Worm (Caenorhabditis elegans): ENCODE measurements around the gene srt-59.

srt-59 gene

DNA sequence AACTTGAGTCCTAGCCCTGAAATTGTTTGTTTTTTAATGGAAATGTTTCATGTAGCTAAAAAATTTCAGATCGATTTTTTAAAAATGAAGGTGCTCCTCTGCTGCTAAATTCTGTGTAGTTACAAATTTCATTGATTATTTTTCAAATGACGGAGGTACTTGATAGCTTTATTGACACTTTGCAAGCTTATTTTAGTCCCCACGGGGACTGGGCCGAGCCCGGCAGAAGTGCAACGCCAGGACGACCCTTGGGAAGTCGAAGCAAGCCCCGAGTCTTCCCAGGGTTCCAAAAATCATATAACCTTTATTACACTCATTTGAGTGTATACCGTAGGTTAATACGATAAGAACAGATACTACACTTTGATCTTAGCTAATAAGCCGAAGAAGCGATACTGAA is 22.4 kb upstream of the srt-59 start:
- TF ChIP-seq flt-1 (GFP tag; IDR thresholded peaks at IDR 0.05) = no peak
- no peak for TF ChIP-seq med-1 (GFP tag; optimal IDR thresholded peaks at IDR 0.05; ENCODE audit: insufficient read depth)
- no peak for TF ChIP-seq ref-1 (GFP tag; conservative IDR thresholded peaks at IDR 0.05)
- no peak for TF ChIP-seq cog-1 (tag; optimal IDR thresholded peaks at IDR 0.05)
- TF ChIP-seq tab-1 (GFP tag; IDR thresholded peaks at IDR 0.05) = no peak
- TF ChIP-seq ztf-23 (GFP tag; IDR thresholded peaks at IDR 0.05) = no peak
- no peak for TF ChIP-seq klf-2 (GFP tag; conservative IDR thresholded peaks at IDR 0.05)
- no peak for TF ChIP-seq ztf-29 (GFP tag; IDR thresholded peaks at IDR 0.05)
- no peak for TF ChIP-seq T22C8.4 (GFP tag; IDR thresholded peaks at IDR 0.05)

DNA sequence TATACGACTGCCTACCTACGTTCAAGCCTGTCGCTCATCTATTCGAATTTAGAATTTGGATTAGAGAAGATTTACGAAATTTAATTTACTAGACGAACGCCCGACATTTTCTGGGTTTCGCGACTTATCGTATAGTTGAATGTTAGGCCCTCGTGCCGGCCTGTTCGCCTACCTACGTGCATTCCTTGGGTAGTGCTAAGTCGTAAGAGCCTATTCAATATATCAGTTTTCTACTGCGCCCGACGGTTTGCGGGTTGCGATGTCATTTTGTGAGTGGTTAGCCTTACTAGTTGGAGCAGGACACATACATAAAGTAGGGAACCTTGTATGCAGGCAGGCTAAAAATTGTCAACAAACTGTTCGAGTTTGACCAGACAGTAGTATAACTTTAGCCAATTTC is 21.5 kb upstream of the srt-59 start:
- TF ChIP-seq flt-1 (GFP tag; IDR thresholded peaks at IDR 0.05) (no peak), klf-2 (GFP tag; conservative IDR thresholded peaks at IDR 0.05) (no peak), cog-1 (tag; optimal IDR thresholded peaks at IDR 0.05) (no peak), ztf-29 (GFP tag; IDR thresholded peaks at IDR 0.05) (no peak), tab-1 (GFP tag; IDR thresholded peaks at IDR 0.05) (no peak), ztf-23 (GFP tag; IDR thresholded peaks at IDR 0.05) (no peak), T22C8.4 (GFP tag; IDR thresholded peaks at IDR 0.05) (no peak), med-1 (GFP tag; optimal IDR thresholded peaks at IDR 0.05; ENCODE audit: insufficient read depth) (no peak), ref-1 (GFP tag; conservative IDR thresholded peaks at IDR 0.05) (no peak)

DNA sequence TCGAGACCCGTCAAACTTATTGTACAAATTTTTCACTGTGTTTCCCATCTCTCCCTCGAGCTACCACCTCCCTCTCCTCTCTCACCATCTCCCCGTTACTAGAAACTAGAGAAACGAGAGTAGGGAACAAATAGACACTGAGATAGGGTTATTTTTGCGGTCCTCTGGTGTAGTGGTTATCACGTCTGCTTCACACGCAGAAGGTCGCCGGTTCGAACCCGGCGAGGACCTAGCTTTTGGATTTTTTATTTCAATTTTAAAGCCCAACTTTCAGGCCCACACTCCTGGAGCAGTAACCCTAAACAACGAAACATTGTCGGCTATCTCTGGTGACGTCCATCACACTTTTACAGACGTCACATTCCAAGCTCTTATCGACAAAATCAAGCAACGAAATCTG is 18.8 kb upstream of the srt-59 start:
- peak; percentile 75 for TF ChIP-seq cog-1 (tag; optimal IDR thresholded peaks at IDR 0.05)
- peak; percentile 90 for TF ChIP-seq tab-1 (GFP tag; IDR thresholded peaks at IDR 0.05)
- TF ChIP-seq ztf-23 (GFP tag; IDR thresholded peaks at IDR 0.05) = peak; percentile 89
- TF ChIP-seq med-1 (GFP tag; optimal IDR thresholded peaks at IDR 0.05; ENCODE audit: insufficient read depth) = peak; percentile 64
- peak; percentile 74; the same call in 1 of the 2 replicates for TF ChIP-seq klf-2 (GFP tag; conservative IDR thresholded peaks at IDR 0.05)
- peak; percentile 88 for TF ChIP-seq T22C8.4 (GFP tag; IDR thresholded peaks at IDR 0.05)
- TF ChIP-seq flt-1 (GFP tag; IDR thresholded peaks at IDR 0.05) = peak; percentile 94
- peak; percentile 76 for TF ChIP-seq ref-1 (GFP tag; conservative IDR thresholded peaks at IDR 0.05)
- peak; percentile 70; the same call in 1 of the 2 replicates for TF ChIP-seq ztf-29 (GFP tag; IDR thresholded peaks at IDR 0.05)

DNA sequence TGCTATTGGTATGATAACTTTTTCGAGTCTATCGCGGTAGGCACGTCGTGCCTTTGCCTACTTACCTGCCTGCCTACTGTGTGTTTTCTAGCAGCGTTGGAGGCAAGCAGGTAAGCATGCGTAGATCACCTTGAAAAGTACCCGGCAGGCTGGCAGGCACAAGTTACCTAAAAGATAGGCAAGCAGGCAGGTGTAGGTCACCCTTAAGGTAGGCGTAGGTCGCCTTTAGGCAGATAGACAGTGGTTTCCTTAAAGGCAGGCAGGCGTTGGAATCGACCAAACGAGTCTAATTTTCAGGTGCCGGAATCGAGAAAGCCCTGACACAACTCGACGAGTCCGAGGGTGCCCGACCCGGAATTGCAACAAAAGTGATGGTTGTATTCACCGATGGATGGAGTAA is 18.3 kb upstream of the srt-59 start:
- no peak for TF ChIP-seq ztf-29 (GFP tag; IDR thresholded peaks at IDR 0.05)
- TF ChIP-seq cog-1 (tag; optimal IDR thresholded peaks at IDR 0.05) = no peak
- TF ChIP-seq ztf-23 (GFP tag; IDR thresholded peaks at IDR 0.05) = no peak
- no peak for TF ChIP-seq tab-1 (GFP tag; IDR thresholded peaks at IDR 0.05)
- no peak for TF ChIP-seq med-1 (GFP tag; optimal IDR thresholded peaks at IDR 0.05; ENCODE audit: insufficient read depth)
- TF ChIP-seq flt-1 (GFP tag; IDR thresholded peaks at IDR 0.05) = no peak
- TF ChIP-seq ref-1 (GFP tag; conservative IDR thresholded peaks at IDR 0.05) = no peak
- no peak for TF ChIP-seq klf-2 (GFP tag; conservative IDR thresholded peaks at IDR 0.05)
- no peak for TF ChIP-seq T22C8.4 (GFP tag; IDR thresholded peaks at IDR 0.05)

DNA sequence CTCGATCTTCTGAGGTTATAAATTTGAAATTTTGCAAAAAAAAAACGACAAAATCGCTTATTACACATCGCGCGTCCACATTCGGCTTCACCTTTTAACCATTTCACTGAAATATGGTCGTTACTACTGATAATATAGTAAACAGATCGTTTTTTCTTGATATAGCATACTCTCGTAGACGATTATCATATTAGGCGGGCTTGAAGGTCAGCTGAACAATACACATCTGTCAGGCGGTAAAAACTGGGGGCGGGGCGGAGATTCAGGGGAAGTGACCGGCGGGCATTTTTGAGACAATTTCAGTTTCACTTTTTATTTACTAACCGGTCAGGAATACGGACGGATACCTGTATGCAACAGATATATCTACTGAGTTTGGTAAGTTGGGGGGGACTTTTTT is 13.7 kb upstream of the srt-59 start, which contains the start of gene C18H7.1:
TSS of gene C18H7.1 (plus strand) at position 301 of the 400 bp plus-strand sequence.
- TF ChIP-seq ztf-29 (GFP tag; IDR thresholded peaks at IDR 0.05) (no peak), T22C8.4 (GFP tag; IDR thresholded peaks at IDR 0.05) (no peak), cog-1 (tag; optimal IDR thresholded peaks at IDR 0.05) (no peak), ztf-23 (GFP tag; IDR thresholded peaks at IDR 0.05) (no peak)

DNA sequence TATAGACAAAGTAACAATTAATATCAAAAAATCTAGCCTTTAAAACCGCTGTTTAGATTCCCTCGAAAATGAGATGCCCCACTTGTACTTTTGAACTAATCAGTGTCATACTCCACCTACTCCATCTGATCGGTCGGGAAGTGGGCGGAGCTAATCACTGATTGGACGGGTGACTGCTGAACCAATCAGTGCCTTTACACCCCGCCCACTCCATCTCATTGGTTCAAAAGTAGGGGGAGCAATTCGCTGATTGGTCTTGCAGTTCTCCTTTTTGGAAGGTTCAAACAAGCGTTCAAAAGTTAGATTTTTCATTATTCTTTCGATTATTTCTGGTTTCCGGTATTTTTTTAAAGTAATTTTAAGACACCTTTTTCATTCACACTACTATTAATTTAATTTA is 11.7 kb upstream of the srt-59 start:
- no peak for TF ChIP-seq cog-1 (tag; optimal IDR thresholded peaks at IDR 0.05)
- TF ChIP-seq ref-1 (GFP tag; conservative IDR thresholded peaks at IDR 0.05) = no peak
- no peak for TF ChIP-seq flt-1 (GFP tag; IDR thresholded peaks at IDR 0.05)
- TF ChIP-seq ztf-29 (GFP tag; IDR thresholded peaks at IDR 0.05) = no peak
- TF ChIP-seq ztf-23 (GFP tag; IDR thresholded peaks at IDR 0.05) = no peak
- no peak for TF ChIP-seq klf-2 (GFP tag; conservative IDR thresholded peaks at IDR 0.05)
- no peak for TF ChIP-seq tab-1 (GFP tag; IDR thresholded peaks at IDR 0.05)
- TF ChIP-seq med-1 (GFP tag; optimal IDR thresholded peaks at IDR 0.05; ENCODE audit: insufficient read depth) = no peak
- TF ChIP-seq T22C8.4 (GFP tag; IDR thresholded peaks at IDR 0.05) = no peak

DNA sequence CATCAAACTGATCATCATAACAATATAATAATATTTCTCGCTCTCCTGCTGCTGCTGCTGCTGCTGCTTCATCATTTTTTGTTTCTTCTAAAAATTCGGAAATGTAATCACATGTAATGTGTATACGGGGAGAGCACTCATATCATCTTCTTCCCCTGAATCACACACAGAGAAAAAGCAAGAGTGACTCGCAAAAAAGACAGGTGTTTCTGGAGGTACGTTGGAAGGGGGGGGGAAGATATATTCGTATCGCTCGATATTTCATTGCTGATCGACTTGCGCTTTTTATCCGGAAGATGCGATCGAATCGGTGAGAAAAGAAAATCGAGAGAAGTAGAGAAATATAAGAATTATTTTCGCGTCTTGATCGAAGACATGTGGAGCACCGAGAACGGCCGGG is 6.1 kb upstream of the srt-59 start:
- TF ChIP-seq ztf-23 (GFP tag; IDR thresholded peaks at IDR 0.05) = no peak
- TF ChIP-seq cog-1 (tag; optimal IDR thresholded peaks at IDR 0.05) = no peak
- TF ChIP-seq med-1 (GFP tag; optimal IDR thresholded peaks at IDR 0.05; ENCODE audit: insufficient read depth) = no peak
- no peak for TF ChIP-seq ref-1 (GFP tag; conservative IDR thresholded peaks at IDR 0.05)
- no peak for TF ChIP-seq flt-1 (GFP tag; IDR thresholded peaks at IDR 0.05)
- no peak for TF ChIP-seq tab-1 (GFP tag; IDR thresholded peaks at IDR 0.05)
- TF ChIP-seq klf-2 (GFP tag; conservative IDR thresholded peaks at IDR 0.05) = no peak
- TF ChIP-seq ztf-29 (GFP tag; IDR thresholded peaks at IDR 0.05) = no peak
- no peak for TF ChIP-seq T22C8.4 (GFP tag; IDR thresholded peaks at IDR 0.05)

DNA sequence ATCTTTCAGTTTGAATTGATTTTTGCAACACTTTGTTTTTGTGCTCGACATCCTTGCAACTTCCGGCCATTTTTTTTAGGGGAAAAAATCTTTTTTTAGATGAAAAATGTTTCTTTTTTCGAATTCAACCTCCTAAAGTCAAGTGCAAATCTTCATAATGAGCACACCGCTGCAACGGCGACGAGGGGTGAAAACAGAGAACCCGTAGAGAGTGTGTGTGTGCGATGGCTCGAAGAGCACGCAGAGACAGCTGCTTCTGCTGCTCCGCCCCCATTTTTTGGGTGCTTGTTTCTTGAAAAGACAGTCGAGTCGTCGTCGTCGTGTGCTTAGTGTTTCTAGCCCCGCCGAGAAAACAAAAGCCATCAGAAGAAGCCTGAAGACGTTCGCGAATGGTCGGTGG is 4.6 kb upstream of the srt-59 start, which contains the start of gene inx-18:
TSS of gene inx-18 (plus strand) at position 301 of the 400 bp plus-strand sequence.
- TF ChIP-seq klf-2 (GFP tag; conservative IDR thresholded peaks at IDR 0.05) (no peak), ztf-23 (GFP tag; IDR thresholded peaks at IDR 0.05) (no peak), tab-1 (GFP tag; IDR thresholded peaks at IDR 0.05) (no peak), flt-1 (GFP tag; IDR thresholded peaks at IDR 0.05) (no peak), ref-1 (GFP tag; conservative IDR thresholded peaks at IDR 0.05) (no peak), T22C8.4 (GFP tag; IDR thresholded peaks at IDR 0.05) (no peak), ztf-29 (GFP tag; IDR thresholded peaks at IDR 0.05) (no peak), med-1 (GFP tag; optimal IDR thresholded peaks at IDR 0.05; ENCODE audit: insufficient read depth) (no peak), cog-1 (tag; optimal IDR thresholded peaks at IDR 0.05) (no peak)

DNA sequence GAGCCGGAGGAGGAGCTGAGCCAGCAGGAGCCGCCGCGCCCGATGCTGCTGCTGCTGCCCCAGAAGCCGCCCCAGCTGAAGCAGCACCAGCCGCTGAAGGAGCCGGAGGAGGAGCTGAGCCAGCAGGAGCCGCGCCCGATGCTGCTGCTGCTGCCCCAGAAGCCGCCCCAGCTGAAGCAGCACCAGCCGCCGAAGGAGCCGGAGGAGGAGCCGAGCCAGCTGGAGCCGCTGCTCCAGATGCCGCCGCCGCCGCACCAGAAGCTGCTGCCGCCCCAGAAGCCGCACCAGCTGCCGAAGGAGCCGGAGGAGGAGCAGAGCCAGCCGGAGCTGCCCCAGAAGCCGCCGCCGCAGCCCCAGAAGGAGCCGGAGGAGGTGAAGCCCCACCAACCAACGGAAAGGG is 3.9 kb upstream of the srt-59 start:
- TF ChIP-seq flt-1 (GFP tag; IDR thresholded peaks at IDR 0.05) = no peak
- TF ChIP-seq ztf-29 (GFP tag; IDR thresholded peaks at IDR 0.05) = no peak
- TF ChIP-seq T22C8.4 (GFP tag; IDR thresholded peaks at IDR 0.05) = no peak
- TF ChIP-seq med-1 (GFP tag; optimal IDR thresholded peaks at IDR 0.05; ENCODE audit: insufficient read depth) = no peak
- TF ChIP-seq ztf-23 (GFP tag; IDR thresholded peaks at IDR 0.05) = no peak
- TF ChIP-seq klf-2 (GFP tag; conservative IDR thresholded peaks at IDR 0.05) = no peak
- TF ChIP-seq tab-1 (GFP tag; IDR thresholded peaks at IDR 0.05) = no peak
- TF ChIP-seq cog-1 (tag; optimal IDR thresholded peaks at IDR 0.05) = no peak
- TF ChIP-seq ref-1 (GFP tag; conservative IDR thresholded peaks at IDR 0.05) = no peak

DNA sequence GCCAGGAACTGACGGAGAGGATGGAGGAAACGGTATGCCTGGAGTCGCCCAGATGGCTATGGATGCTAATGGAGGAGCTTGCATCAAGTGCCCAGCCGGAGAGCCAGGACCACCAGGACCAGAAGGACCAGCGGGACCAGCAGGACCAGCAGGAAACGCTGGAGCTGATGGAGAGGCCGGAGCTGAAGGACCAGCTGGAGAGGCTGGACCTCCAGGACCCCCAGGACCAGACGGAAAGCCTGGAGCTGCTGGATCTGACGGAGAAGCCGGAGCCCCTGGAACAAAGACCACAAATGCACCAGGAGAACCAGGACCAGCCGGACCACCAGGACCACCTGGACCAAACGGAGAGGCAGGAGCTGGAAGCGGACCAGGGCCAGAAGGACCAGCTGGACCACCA is 3.3 kb upstream of the srt-59 start:
- TF ChIP-seq ref-1 (GFP tag; conservative IDR thresholded peaks at IDR 0.05) (no peak), tab-1 (GFP tag; IDR thresholded peaks at IDR 0.05) (no peak), klf-2 (GFP tag; conservative IDR thresholded peaks at IDR 0.05) (no peak), cog-1 (tag; optimal IDR thresholded peaks at IDR 0.05) (no peak), ztf-23 (GFP tag; IDR thresholded peaks at IDR 0.05) (no peak), T22C8.4 (GFP tag; IDR thresholded peaks at IDR 0.05) (no peak), ztf-29 (GFP tag; IDR thresholded peaks at IDR 0.05) (no peak), med-1 (GFP tag; optimal IDR thresholded peaks at IDR 0.05; ENCODE audit: insufficient read depth) (no peak), flt-1 (GFP tag; IDR thresholded peaks at IDR 0.05) (no peak)

Measured in whole organism, midembryonic.